Fruit fly (Drosophila melanogaster): ENCODE measurements around the gene Pif1B.

Gene Pif1B

dm6 chr3R:8818239-8818638, 17.3 kb upstream of the Pif1B start:
- TF ChIP-seq noc (tag; optimal IDR thresholded peaks at IDR 0.05): no peak

- TF ChIP-seq noc (tag; optimal IDR thresholded peaks at IDR 0.05): no peak
Measured at dm6 chr3R:8815074-8815473, 14.1 kb upstream of the Pif1B start.

- TF ChIP-seq noc (tag; optimal IDR thresholded peaks at IDR 0.05): peak; percentile 47
Measured at dm6 chr3R:8814029-8814647, 13.2 kb upstream of the Pif1B start.

- no peak for TF ChIP-seq noc (tag; optimal IDR thresholded peaks at IDR 0.05)
Measured at dm6 chr3R:8813164-8813629, 12.2 kb upstream of the Pif1B start, which contains the start of gene CG9837. Gene CG9837 (minus strand): TSS chr3R:8813579.

- peak; percentile 3 for TF ChIP-seq noc (tag; optimal IDR thresholded peaks at IDR 0.05)
Measured at dm6 chr3R:8812342-8812966, 11.5 kb upstream of the Pif1B start.

- TF ChIP-seq noc (tag; optimal IDR thresholded peaks at IDR 0.05): peak; percentile 100
Measured at dm6 chr3R:8811323-8811936, 10.5 kb upstream of the Pif1B start.

- TF ChIP-seq noc (tag; optimal IDR thresholded peaks at IDR 0.05): peak; percentile 74
Measured at dm6 chr3R:8810397-8811184, 9.6 kb upstream of the Pif1B start.

dm6 chr3R:8809712-8810111, 8.7 kb upstream of the Pif1B start:
- peak; percentile 29 for TF ChIP-seq noc (tag; optimal IDR thresholded peaks at IDR 0.05)

- TF ChIP-seq noc (tag; optimal IDR thresholded peaks at IDR 0.05): peak; percentile 30
Measured at dm6 chr3R:8808518-8808921, 7.5 kb upstream of the Pif1B start.

- TF ChIP-seq noc (tag; optimal IDR thresholded peaks at IDR 0.05): no peak
Measured at dm6 chr3R:8807831-8808517, 7.0 kb upstream of the Pif1B start.

dm6 chr3R:8807048-8807447, 6.1 kb upstream of the Pif1B start:
- no peak for TF ChIP-seq noc (tag; optimal IDR thresholded peaks at IDR 0.05)

- TF ChIP-seq noc (tag; optimal IDR thresholded peaks at IDR 0.05): no peak
Measured at dm6 chr3R:8806638-8807037, 5.7 kb upstream of the Pif1B start.

dm6 chr3R:8806104-8806503, 5.1 kb upstream of the Pif1B start, which contains the start of gene hng2:
Gene hng2 (plus strand): TSS chr3R:8806322.
- no peak for TF ChIP-seq noc (tag; optimal IDR thresholded peaks at IDR 0.05)

- no peak for TF ChIP-seq noc (tag; optimal IDR thresholded peaks at IDR 0.05)
Measured at dm6 chr3R:8805388-8805852, 4.4 kb upstream of the Pif1B start, which contains the start of gene CG9839. Gene CG9839 (minus strand): TSS chr3R:8805802.

- no peak for TF ChIP-seq noc (tag; optimal IDR thresholded peaks at IDR 0.05)
Measured at dm6 chr3R:8799866-8800265, 1.1 kb downstream of the Pif1B start.

All from whole organism, larva.